Worm (Caenorhabditis elegans): ENCODE measurements around the gene F22B5.4.

F22B5.4 gene

ce11 chrII:8466874-8467273, 17.4 kb downstream of the F22B5.4 start, which contains the start of gene F22B5.10:
F22B5.10 (plus strand) TSS chrII:8467174.
- no peak for TF ChIP-seq dpl-1 (GFP tag; optimal IDR thresholded peaks at IDR 0.05)
- no peak for TF ChIP-seq nhr-76 (tag; optimal IDR thresholded peaks at IDR 0.05)
- no peak for TF ChIP-seq ceh-63 (GFP tag; optimal IDR thresholded peaks at IDR 0.05)
- TF ChIP-seq nhr-19 (GFP tag; conservative IDR thresholded peaks at IDR 0.05), result no peak
- no peak for TF ChIP-seq ceh-90 (tag; optimal IDR thresholded peaks at IDR 0.05)
- TF ChIP-seq Y116A8C.19 (tag; optimal IDR thresholded peaks at IDR 0.05; ENCODE audit: borderline replicate concordance), result no peak
- TF ChIP-seq tlp-1 (tag; optimal IDR thresholded peaks at IDR 0.05), result no peak
- TF ChIP-seq nhr-12 (tag; optimal IDR thresholded peaks at IDR 0.05), result no peak
- no peak for TF ChIP-seq lsy-2 (tag; optimal IDR thresholded peaks at IDR 0.05)
- TF ChIP-seq alr-1 (tag; optimal IDR thresholded peaks at IDR 0.05; ENCODE audit: borderline replicate concordance), result no peak
- TF ChIP-seq sup-37 (GFP tag; optimal IDR thresholded peaks at IDR 0.05), result no peak
- no peak for TF ChIP-seq elt-3 (tag; optimal IDR thresholded peaks at IDR 0.05)
- no peak for TF ChIP-seq mef-2 (tag; optimal IDR thresholded peaks at IDR 0.05)
- TF ChIP-seq ztf-4 (tag; optimal IDR thresholded peaks at IDR 0.05), result no peak
- no peak for TF ChIP-seq jun-1 (tag; optimal IDR thresholded peaks at IDR 0.05)
- TF ChIP-seq nhr-90 (tag; optimal IDR thresholded peaks at IDR 0.05; ENCODE audit: poor library complexity), result no peak
- TF ChIP-seq unc-30 (tag; optimal IDR thresholded peaks at IDR 0.05), result no peak
- TF ChIP-seq isw-1 (GFP tag; IDR thresholded peaks at IDR 0.05), result no peak

- TF ChIP-seq unc-86 (tag; optimal IDR thresholded peaks at IDR 0.05) (no peak), dsc-1 (tag; optimal IDR thresholded peaks at IDR 0.05) (no peak), efl-1 (optimal IDR thresholded peaks at IDR 0.05) (no peak), efl-1 (GFP tag; optimal IDR thresholded peaks at IDR 0.05 in 1 of 2) (peak in 1 of 2 experiments; percentile 17), nhr-20 (tag; optimal IDR thresholded peaks at IDR 0.05) (no peak), lir-3 (tag; optimal IDR thresholded peaks at IDR 0.05; ENCODE audit: poor library complexity) (no peak)
Measured at ce11 chrII:8467809-8468208, 18.3 kb downstream of the F22B5.4 start, which contains the start of gene M05D6.2. M05D6.2 (plus strand) TSS chrII:8468109.

ce11 chrII:8471139-8471538, 21.6 kb downstream of the F22B5.4 start, which contains the start of gene M05D6.8:
M05D6.8 (minus strand) TSS chrII:8471239.
- TF ChIP-seq aha-1 (tag; optimal IDR thresholded peaks at IDR 0.05) (no peak), nhr-19 (GFP tag; conservative IDR thresholded peaks at IDR 0.05) (no peak), unc-130 (tag; optimal IDR thresholded peaks at IDR 0.05) (no peak), nhr-12 (tag; optimal IDR thresholded peaks at IDR 0.05) (no peak), nhr-77 (tag; optimal IDR thresholded peaks at IDR 0.05) (no peak), nhr-28 (tag; optimal IDR thresholded peaks at IDR 0.05) (no peak), irx-1 (tag; optimal IDR thresholded peaks at IDR 0.05) (no peak), nhr-85 (tag) (no peak), lin-35 (GFP tag; optimal IDR thresholded peaks at IDR 0.05) (no peak)

ce11 chrII:8472916-8473315, 23.4 kb downstream of the F22B5.4 start:
- TF ChIP-seq ztf-11 (tag; optimal IDR thresholded peaks at IDR 0.05) (no peak), mep-1 (tag; optimal IDR thresholded peaks at IDR 0.05) (no peak), mdl-1 (tag; optimal IDR thresholded peaks at IDR 0.05) (no peak), pag-3 (tag; optimal IDR thresholded peaks at IDR 0.05; ENCODE audit: borderline replicate concordance, insufficient read depth) (no peak), isw-1 (GFP tag; IDR thresholded peaks at IDR 0.05) (no peak), dsc-1 (tag; optimal IDR thresholded peaks at IDR 0.05) (no peak), nhr-84 (tag; optimal IDR thresholded peaks at IDR 0.05) (no peak), ceh-90 (tag; optimal IDR thresholded peaks at IDR 0.05) (no peak), nhr-12 (tag; optimal IDR thresholded peaks at IDR 0.05) (no peak), aly-2 (tag; optimal IDR thresholded peaks at IDR 0.05) (no peak), sptf-1 (tag; optimal IDR thresholded peaks at IDR 0.05) (no peak), lsy-2 (tag; optimal IDR thresholded peaks at IDR 0.05) (no peak), hpl-2 (GFP tag; optimal IDR thresholded peaks at IDR 0.05) (no peak), rnt-1 (tag; optimal IDR thresholded peaks at IDR 0.05) (no peak), tlp-1 (tag; optimal IDR thresholded peaks at IDR 0.05) (no peak), unc-98 (GFP tag; IDR thresholded peaks at IDR 0.05) (no peak), mef-2 (tag; optimal IDR thresholded peaks at IDR 0.05) (no peak)

Measured in whole organism, L1 larva.